Worm (Caenorhabditis elegans): Measurements from ENCODE around the gene F43G6.10.

DNA sequence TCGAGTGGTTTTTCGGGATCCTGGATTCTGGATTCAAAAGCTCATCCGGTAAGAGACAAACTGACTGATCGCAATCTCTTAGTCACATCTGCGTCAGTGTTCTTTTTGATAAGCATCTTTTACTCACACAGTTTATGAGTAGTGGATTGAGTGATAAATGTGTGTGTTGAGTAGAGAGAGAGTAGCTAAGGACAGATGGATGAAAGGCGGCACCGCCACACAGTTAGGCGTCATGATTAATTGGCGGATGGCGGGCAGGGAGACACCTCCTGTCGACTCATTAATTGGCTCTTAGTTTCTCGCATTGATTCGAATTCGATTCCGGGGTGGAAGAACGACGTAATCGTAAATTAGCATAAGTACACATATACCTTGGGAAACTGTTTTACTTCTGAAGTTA, 14.8 kb upstream of the F43G6.10 start:
- TF ChIP-seq him-1 (tag; optimal IDR thresholded peaks at IDR 0.05) (no peak), W03F9.2 (tag; optimal IDR thresholded peaks at IDR 0.05) (no peak), dao-5 (tag; optimal IDR thresholded peaks at IDR 0.05) (no peak)
